Fruit fly (Drosophila melanogaster): ENCODE results near the gene CG5662.

dm6 chrX:15244813-15245212 lies 34.6 kb downstream of the CG5662 start, which contains the start of gene PPYR1:
- no peak for TF ChIP-seq CG1621 (tag; optimal IDR thresholded peaks at IDR 0.05)
- no peak for TF ChIP-seq Ets96B (tag; optimal IDR thresholded peaks at IDR 0.05)
- TF ChIP-seq Ets21C (GFP tag; optimal IDR thresholded peaks at IDR 0.05), result no peak
- no peak for TF ChIP-seq CG15336 (GFP tag; IDR thresholded peaks at IDR 0.05)
- TF ChIP-seq CG6792 (GFP tag; optimal IDR thresholded peaks at IDR 0.05), result no peak
- TF ChIP-seq Gug (GFP tag; IDR thresholded peaks at IDR 0.05), result no peak
- no peak for TF ChIP-seq CG32006 (GFP tag; optimal IDR thresholded peaks at IDR 0.05)
- no peak for TF ChIP-seq acj6 (GFP tag; optimal IDR thresholded peaks at IDR 0.05)
- no peak for TF ChIP-seq salr (GFP tag; optimal IDR thresholded peaks at IDR 0.05)
